Fruit fly (Drosophila melanogaster) whole organism, embryonic: Measurements from ENCODE around the gene Uba4.

Experiments
- Asciz ChIP-seq: fragments of 200-800 bp; sonication (Bioruptor generic); optimal IDR thresholded peaks from 2 replicates; lab custom pipeline; 2017; ENCODE audit warnings: missing biosample characterization, mild to moderate bottlenecking, missing genetic modification characterization, missing genetic modification reagents
- Atf-2 ChIP-seq: fragments of 200-800 bp; sonication (Bioruptor generic); optimal IDR thresholded peaks from 2 replicates; lab custom pipeline; 2016; ENCODE audit warnings: missing biosample characterization, missing genetic modification characterization
- Bdp1 ChIP-seq: fragments of 200-800 bp; sonication (Bioruptor generic); optimal IDR thresholded peaks from 3 replicates; lab custom pipeline; 2016; ENCODE audit warnings: missing biosample characterization, missing genetic modification characterization
- BtbVII ChIP-seq: fragments of 200-800 bp; sonication (Bioruptor generic); optimal IDR thresholded peaks from 3 replicates; lab custom pipeline; 2017; ENCODE audit warnings: missing biosample characterization, mild to moderate bottlenecking, missing genetic modification characterization
- Bteb2 ChIP-seq: fragments of 200-800 bp; sonication (Bioruptor generic); optimal IDR thresholded peaks from 2 replicates; lab custom pipeline; 2016; ENCODE audit warnings: missing biosample characterization, missing genetic modification characterization
- CG10431 ChIP-seq: fragments of 200-800 bp; sonication (Bioruptor generic); optimal IDR thresholded peaks from 3 replicates; lab custom pipeline; 2018; ENCODE audit warnings: missing biosample characterization, mild to moderate bottlenecking, missing genetic modification characterization
- CG11085 ChIP-seq: fragments of 200-800 bp; sonication (Bioruptor generic); IDR thresholded peaks from 2 replicates; pipeline ENCODE4 v1.3.6; 2022; ENCODE audit warnings: missing biosample characterization, missing genetic modification characterization
- CG12744 ChIP-seq: fragments of 200-800 bp; sonication (Bioruptor generic); optimal IDR thresholded peaks from 2 replicates; lab custom pipeline; 2016; ENCODE audit warnings: missing biosample characterization, missing genetic modification characterization
- CG14441 ChIP-seq: fragments of 200-800 bp; sonication (Bioruptor generic); IDR thresholded peaks from 2 replicates; pipeline ENCODE4 v1.3.6; 2022; ENCODE audit warnings: missing biosample characterization, missing genetic modification characterization
- CG1647 ChIP-seq: fragments of 200-800 bp; sonication (Bioruptor generic); optimal IDR thresholded peaks from 3 replicates; lab custom pipeline; 2016; ENCODE audit warnings: missing biosample characterization, missing genetic modification characterization
- CG16863 ChIP-seq: fragments of 200-800 bp; sonication (Bioruptor generic); optimal IDR thresholded peaks from 3 replicates; lab custom pipeline; 2016; ENCODE audit warnings: missing biosample characterization, missing genetic modification characterization
- CG18599 ChIP-seq: fragments of 200-800 bp; sonication (Bioruptor generic); optimal IDR thresholded peaks from 3 replicates; lab custom pipeline; 2017; ENCODE audit warnings: missing biosample characterization, missing genetic modification characterization, mild to moderate bottlenecking, moderate library complexity, missing genetic modification reagents
- CG30403 ChIP-seq: fragments of 200-800 bp; sonication (Bioruptor generic); optimal IDR thresholded peaks from 3 replicates; lab custom pipeline; 2016; ENCODE audit warnings: missing biosample characterization, missing genetic modification characterization
- CG31365 ChIP-seq: fragments of 200-800 bp; sonication (Bioruptor generic); optimal IDR thresholded peaks from 2 replicates; lab custom pipeline; 2018; ENCODE audit warnings: missing biosample characterization, mild to moderate bottlenecking, missing genetic modification characterization
- CG34224 ChIP-seq: fragments of 200-800 bp; sonication (Bioruptor generic); IDR thresholded peaks from 3 replicates; pipeline ENCODE4 v1.3.6; 2022; ENCODE audit warnings: missing biosample characterization, missing genetic modification characterization; ENCODE audit not compliant: partially characterized antibody
- CG34376 ChIP-seq: fragments of 200-800 bp; sonication (Bioruptor generic); optimal IDR thresholded peaks from 2 replicates; lab custom pipeline; 2018; ENCODE audit warnings: missing biosample characterization, mild to moderate bottlenecking, missing genetic modification characterization
- CG4707 ChIP-seq: fragments of 200-800 bp; sonication (Bioruptor generic); optimal IDR thresholded peaks from 2 replicates; lab custom pipeline; 2018; ENCODE audit warnings: missing biosample characterization, mild to moderate bottlenecking, missing genetic modification characterization, moderate library complexity
- CG5180 ChIP-seq: fragments of 200-800 bp; sonication (Bioruptor generic); optimal IDR thresholded peaks from 3 replicates; lab custom pipeline; 2017; ENCODE audit warnings: missing biosample characterization, missing genetic modification characterization, mild to moderate bottlenecking, moderate library complexity, missing genetic modification reagents
- CG6765 ChIP-seq: fragments of 200-800 bp; sonication (Bioruptor generic); optimal IDR thresholded peaks from 3 replicates; lab custom pipeline; 2017; ENCODE audit warnings: missing biosample characterization, mild to moderate bottlenecking, missing genetic modification characterization
- CG8944 ChIP-seq: fragments of 200-800 bp; sonication (Bioruptor generic); optimal IDR thresholded peaks from 3 replicates; lab custom pipeline; 2016; ENCODE audit warnings: missing biosample characterization, missing genetic modification characterization
- CG9932 ChIP-seq: fragments of 200-800 bp; sonication (Bioruptor generic); IDR thresholded peaks from 2 replicates; pipeline ENCODE4 v1.3.6; 2022; ENCODE audit warnings: missing biosample characterization, missing genetic modification characterization
- Dfd ChIP-seq, 2 experiments: fragments of >200 bp; optimal IDR thresholded peaks; 2 replicates each; lab custom pipeline; 2017; ENCODE audit warnings: missing biosample characterization in 2 of 2, missing genetic modification characterization in 2 of 2
- Dp ChIP-seq: fragments of 200-800 bp; sonication (Bioruptor generic); optimal IDR thresholded peaks from 2 replicates; lab custom pipeline; 2018; ENCODE audit warnings: missing biosample characterization, mild to moderate bottlenecking, missing genetic modification characterization, moderate library complexity
- Ets97D ChIP-seq: fragments of 200-800 bp; sonication (Bioruptor generic); optimal IDR thresholded peaks from 3 replicates; lab custom pipeline; 2016; ENCODE audit warnings: missing biosample characterization, missing genetic modification characterization
- Fer2 ChIP-seq: fragments of 200-800 bp; sonication (Bioruptor generic); optimal IDR thresholded peaks from 2 replicates; lab custom pipeline; 2018; ENCODE audit warnings: missing biosample characterization, mild to moderate bottlenecking, missing genetic modification characterization, moderate library complexity
- Hand ChIP-seq: fragments of 200-800 bp; sonication (Bioruptor generic); optimal IDR thresholded peaks from 2 replicates; lab custom pipeline; 2017; ENCODE audit warnings: mild to moderate bottlenecking, missing biosample characterization, missing genetic modification reagents, missing genetic modification characterization
- Hey ChIP-seq: fragments of 200-800 bp; sonication (Bioruptor generic); optimal IDR thresholded peaks from 3 replicates; lab custom pipeline; 2018; ENCODE audit warnings: missing biosample characterization, mild to moderate bottlenecking, missing genetic modification characterization
- HmgD ChIP-seq: fragments of 200-800 bp; sonication (Bioruptor generic); optimal IDR thresholded peaks from 3 replicates; lab custom pipeline; 2016; ENCODE audit warnings: missing biosample characterization, missing genetic modification characterization
- Hmr ChIP-seq: fragments of 200-800 bp; sonication (Bioruptor generic); optimal IDR thresholded peaks from 3 replicates; lab custom pipeline; 2017; ENCODE audit warnings: mild to moderate bottlenecking, missing biosample characterization, missing genetic modification reagents, missing genetic modification characterization
- Lpt ChIP-seq: fragments of >200 bp; optimal IDR thresholded peaks from 2 replicates; lab custom pipeline; 2018; ENCODE audit warnings: missing biosample characterization, missing genetic modification characterization
- Nf-YC ChIP-seq: fragments of 200-800 bp; optimal IDR thresholded peaks from 3 replicates; lab custom pipeline; 2019; ENCODE audit warnings: missing biosample characterization, mild to moderate bottlenecking, missing genetic modification characterization, moderate library complexity
- Sry-δ ChIP-seq: fragments of 200-800 bp; sonication (Bioruptor generic); optimal IDR thresholded peaks from 2 replicates; lab custom pipeline; 2016; ENCODE audit warnings: missing biosample characterization, missing genetic modification characterization
- ap ChIP-seq: fragments of 200-800 bp; sonication (Bioruptor generic); IDR thresholded peaks from 2 replicates; pipeline ENCODE4 v1.3.6; 2022; ENCODE audit warnings: missing biosample characterization, missing genetic modification characterization
- ase ChIP-seq: fragments of 200-800 bp; sonication (Bioruptor generic); IDR thresholded peaks from 3 replicates; pipeline ENCODE4 v1.3.6; 2022; ENCODE audit warnings: missing biosample characterization, missing genetic modification characterization
- bcd ChIP-seq: fragments of 200-800 bp; sonication (Bioruptor generic); optimal IDR thresholded peaks from 2 replicates; lab custom pipeline; 2017; ENCODE audit warnings: missing biosample characterization, mild to moderate bottlenecking, missing genetic modification characterization
- br ChIP-seq: fragments of >200 bp; optimal IDR thresholded peaks from 2 replicates; lab custom pipeline; 2017
- cwo ChIP-seq: fragments of 200-800 bp; sonication (Bioruptor generic); optimal IDR thresholded peaks from 3 replicates; lab custom pipeline; 2017; ENCODE audit warnings: missing biosample characterization, missing genetic modification characterization, mild to moderate bottlenecking, moderate library complexity, missing genetic modification reagents
- danr ChIP-seq: fragments of 200-800 bp; sonication (Bioruptor generic); IDR thresholded peaks from 2 replicates; pipeline ENCODE4 v1.3.6; 2022; ENCODE audit warnings: missing biosample characterization, missing genetic modification characterization
- dmrt99B ChIP-seq: fragments of 200-800 bp; sonication (Bioruptor generic); optimal IDR thresholded peaks from 2 replicates; lab custom pipeline; 2018; ENCODE audit warnings: missing biosample characterization, mild to moderate bottlenecking, missing genetic modification characterization, moderate library complexity
- ems ChIP-seq: fragments of 200-800 bp; sonication (Bioruptor generic); optimal IDR thresholded peaks from 3 replicates; lab custom pipeline; 2016; ENCODE audit warnings: missing biosample characterization, missing genetic modification characterization
- ewg ChIP-seq: fragments of 200-800 bp; sonication (Bioruptor generic); optimal IDR thresholded peaks from 3 replicates; lab custom pipeline; 2017; ENCODE audit warnings: mild to moderate bottlenecking, missing biosample characterization, missing genetic modification reagents, missing genetic modification characterization
- fd3F ChIP-seq: fragments of 200-800 bp; sonication (Bioruptor generic); optimal IDR thresholded peaks from 2 replicates; lab custom pipeline; 2018; ENCODE audit warnings: missing biosample characterization, mild to moderate bottlenecking, missing genetic modification characterization, moderate library complexity
- fd64A ChIP-seq: fragments of 200-800 bp; sonication (Bioruptor generic); optimal IDR thresholded peaks from 3 replicates; lab custom pipeline; 2018; ENCODE audit warnings: missing biosample characterization, mild to moderate bottlenecking, missing genetic modification characterization
- gsb-n ChIP-seq: fragments of 200-800 bp; sonication (Bioruptor generic); optimal IDR thresholded peaks from 3 replicates; lab custom pipeline; 2018; ENCODE audit warnings: missing biosample characterization, mild to moderate bottlenecking, missing genetic modification characterization
- ham ChIP-seq: fragments of 200-800 bp; sonication (Bioruptor generic); IDR thresholded peaks from 2 replicates; pipeline ENCODE4 v1.3.6; 2022; ENCODE audit warnings: missing biosample characterization, missing genetic modification characterization
- jumu ChIP-seq: fragments of 200-800 bp; sonication (Bioruptor generic); optimal IDR thresholded peaks from 3 replicates; lab custom pipeline; 2016; ENCODE audit warnings: missing biosample characterization, missing genetic modification characterization
- mam ChIP-seq: fragments of 200-800 bp; sonication (Bioruptor generic); optimal IDR thresholded peaks from 3 replicates; lab custom pipeline; 2016; ENCODE audit warnings: missing biosample characterization, missing genetic modification characterization
- nmo ChIP-seq: fragments of 200-800 bp; sonication (Bioruptor generic); optimal IDR thresholded peaks from 2 replicates; lab custom pipeline; 2018; ENCODE audit warnings: missing biosample characterization, mild to moderate bottlenecking, missing genetic modification characterization, moderate library complexity
- toy ChIP-seq: fragments of 200-800 bp; sonication (Bioruptor generic); IDR thresholded peaks from 2 replicates; pipeline ENCODE4 v1.3.6; 2022; ENCODE audit warnings: missing biosample characterization, missing genetic modification characterization
- trh ChIP-seq: fragments of 200-800 bp; sonication (Bioruptor generic); optimal IDR thresholded peaks from 2 replicates; lab custom pipeline; 2016; ENCODE audit warnings: missing biosample characterization, missing genetic modification characterization
- wek ChIP-seq: fragments of 200-800 bp; sonication (Bioruptor generic); optimal IDR thresholded peaks from 3 replicates; lab custom pipeline; 2018; ENCODE audit warnings: missing biosample characterization, mild to moderate bottlenecking, missing genetic modification characterization, moderate library complexity
- zfh2 ChIP-seq: fragments of 200-800 bp; sonication (Bioruptor generic); optimal IDR thresholded peaks from 2 replicates; lab custom pipeline; 2016; ENCODE audit warnings: missing biosample characterization, missing genetic modification characterization

The Uba4 gene

dm6 chr2L:8511723-8512122 lies 5.5 kb upstream of the Uba4 start, which contains the start of gene CG13096 (continued):
- no peak for TF ChIP-seq fd64A (GFP tag; lab: Kevin White, UChicago)
- no peak for TF ChIP-seq CG5180 (GFP tag; lab: Kevin White, UChicago)
- TF ChIP-seq ase (GFP tag; lab: Robert Waterston, UW): peak; percentile 25; the same call in 1 of the 3 replicates
- no peak for TF ChIP-seq Lpt (GFP tag; lab: Kevin White, UChicago)
- TF ChIP-seq CG18599 (GFP tag; lab: Kevin White, UChicago): no peak
- no peak for TF ChIP-seq CG31365 (tag; lab: Kevin White, UChicago)
- TF ChIP-seq nmo: peak; percentile 71
- no peak for TF ChIP-seq CG11085 (GFP tag; lab: Robert Waterston, UW)
- no peak for TF ChIP-seq ham
- TF ChIP-seq ems: no peak
- TF ChIP-seq fd3F (GFP tag; lab: Kevin White, UChicago): no peak
- TF ChIP-seq gsb-n: no peak
- TF ChIP-seq CG16863 (GFP tag; lab: Kevin White, UChicago): no peak
- TF ChIP-seq Fer2 (tag; lab: Kevin White, UChicago): no peak
- peak; percentile 91 for TF ChIP-seq Ets97D (GFP tag; lab: Kevin White, UChicago)
- peak; percentile 81 for TF ChIP-seq Nf-YC (tag; lab: Kevin White, UChicago)
- TF ChIP-seq Bteb2 (GFP tag; lab: Kevin White, UChicago): no peak
- TF ChIP-seq CG4707: no peak
- no peak for TF ChIP-seq bcd (GFP tag; lab: Kevin White, UChicago)
- no peak for TF ChIP-seq CG6765 (GFP tag; lab: Kevin White, UChicago)
- peak; percentile 8 for TF ChIP-seq CG34376 (GFP tag; lab: Kevin White, UChicago)
- no peak for TF ChIP-seq CG10431 (GFP tag; lab: Kevin White, UChicago)
- peak; percentile 99 for TF ChIP-seq Sry-δ (GFP tag; lab: Kevin White, UChicago)
- TF ChIP-seq Hmr (GFP tag; lab: Kevin White, UChicago): no peak
- no peak for TF ChIP-seq Dfd (GFP tag; optimal IDR thresholded peaks at IDR 0.05; lab: Kevin White, UChicago)
- TF ChIP-seq Dp (GFP tag; lab: Kevin White, UChicago): peak; percentile 83
- no peak for TF ChIP-seq CG8944 (GFP tag; lab: Kevin White, UChicago)
- peak; percentile 27 for TF ChIP-seq Bdp1
- no peak for TF ChIP-seq ap
- TF ChIP-seq CG30403: no peak
- peak; percentile 83 for TF ChIP-seq HmgD
- TF ChIP-seq toy: no peak
- TF ChIP-seq zfh2 (GFP tag; lab: Kevin White, UChicago): peak; percentile 27
- no peak for TF ChIP-seq br (lab: Kevin White, UChicago)
- TF ChIP-seq jumu: peak; percentile 14
- TF ChIP-seq CG9932: peak; percentile 77
- TF ChIP-seq BtbVII (GFP tag; lab: Kevin White, UChicago): no peak
- TF ChIP-seq CG14441 (GFP tag; lab: Robert Waterston, UW): no peak
- TF ChIP-seq Hand (GFP tag; lab: Kevin White, UChicago): no peak
- no peak for TF ChIP-seq CG12744
- TF ChIP-seq Asciz (GFP tag; lab: Kevin White, UChicago): no peak
- TF ChIP-seq CG1647 (GFP tag; lab: Kevin White, UChicago): no peak
- TF ChIP-seq Hey (tag; lab: Kevin White, UChicago): no peak
- TF ChIP-seq CG34224: peak; percentile 99
- no peak for TF ChIP-seq ewg
- TF ChIP-seq dmrt99B (tag; lab: Kevin White, UChicago): no peak
- TF ChIP-seq Atf-2: no peak
- TF ChIP-seq trh (GFP tag; lab: Kevin White, UChicago): no peak
- peak; percentile 41 for TF ChIP-seq mam (GFP tag; lab: Kevin White, UChicago)
- no peak for TF ChIP-seq danr (GFP tag; lab: Robert Waterston, UW)
- peak; percentile 97 for TF ChIP-seq cwo (GFP tag; lab: Kevin White, UChicago)
- TF ChIP-seq wek (GFP tag; lab: Kevin White, UChicago): no peak
